Worm (Caenorhabditis elegans): ENCODE data around the gene Y39A3B.7.

DNA sequence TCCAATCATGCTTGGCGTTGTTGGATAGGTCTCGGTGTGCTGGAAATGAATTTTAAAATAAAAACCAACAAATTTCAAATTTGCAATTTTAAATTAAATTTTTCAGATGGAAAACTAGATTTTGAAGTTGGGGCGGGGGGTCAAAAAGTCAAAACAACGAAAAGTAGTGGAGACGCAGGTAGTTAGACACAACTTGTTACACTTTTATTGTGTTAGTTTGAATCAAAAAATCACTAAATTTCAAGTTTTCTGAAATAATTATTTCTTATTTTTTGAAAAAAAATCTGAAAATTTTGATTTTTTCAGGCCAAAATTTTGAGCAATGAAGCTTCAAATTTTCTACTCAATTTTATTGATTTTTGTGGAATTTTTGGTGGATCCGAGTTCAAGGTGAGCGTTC lies 2.9 kb upstream of the Y39A3B.7 start, which contains the start of gene Y39A3B.8:
- TF ChIP-seq T22C8.4 (GFP tag; IDR thresholded peaks at IDR 0.05): no peak
- TF ChIP-seq ztf-23 (GFP tag; IDR thresholded peaks at IDR 0.05): no peak
- no peak for TF ChIP-seq tab-1 (GFP tag; IDR thresholded peaks at IDR 0.05)
